Fruit fly (Drosophila melanogaster) whole organism, embryonic: Measurements from ENCODE around the gene Gyc89Da.
A peak's percentile ranks its signal among the peaks of the same experiment; 100 is the strongest.

Experiments
- Bgb ChIP-seq: fragments of 200-800 bp; sonication (Bioruptor generic); IDR thresholded peaks from 2 replicates; pipeline ENCODE4 v1.3.6; 2022; ENCODE audit warnings: missing biosample characterization, missing genetic modification characterization; ENCODE audit not compliant: partially characterized antibody
- CG10366 ChIP-seq: fragments of 200-800 bp; sonication (Bioruptor generic); IDR thresholded peaks from 2 replicates; pipeline ENCODE4 v1.3.6; 2022; ENCODE audit warnings: missing biosample characterization, missing genetic modification characterization
- CG10565 ChIP-seq: fragments of 200-800 bp; sonication (Bioruptor generic); optimal IDR thresholded peaks from 3 replicates; lab custom pipeline; 2016; ENCODE audit warnings: missing biosample characterization, mild to moderate bottlenecking, missing genetic modification characterization
- CG11456 ChIP-seq: fragments of 200-800 bp; sonication (Bioruptor generic); IDR thresholded peaks from 3 replicates; pipeline ENCODE4 v1.3.6; 2022; ENCODE audit warnings: missing biosample characterization, missing genetic modification characterization
- CG12744 ChIP-seq: fragments of 200-800 bp; sonication (Bioruptor generic); optimal IDR thresholded peaks from 2 replicates; lab custom pipeline; 2016; ENCODE audit warnings: missing biosample characterization, missing genetic modification characterization
- CG1603 ChIP-seq: fragments of 200-800 bp; sonication (Bioruptor generic); optimal IDR thresholded peaks from 2 replicates; lab custom pipeline; 2019; ENCODE audit warnings: missing biosample characterization, mild to moderate bottlenecking, missing genetic modification characterization, moderate library complexity
- CG17612 ChIP-seq: fragments of 200-800 bp; sonication (Bioruptor generic); IDR thresholded peaks from 2 replicates; pipeline ENCODE4 v1.3.6; 2022; ENCODE audit warnings: missing biosample characterization, missing genetic modification characterization
- CG17912 ChIP-seq: fragments of 200-800 bp; sonication (Bioruptor generic); optimal IDR thresholded peaks from 2 replicates; lab custom pipeline; 2018; ENCODE audit warnings: missing biosample characterization, mild to moderate bottlenecking, missing genetic modification characterization
- CG18476 ChIP-seq: fragments of 200-800 bp; sonication (Bioruptor generic); optimal IDR thresholded peaks from 2 replicates; lab custom pipeline; 2016; ENCODE audit warnings: missing biosample characterization, mild to moderate bottlenecking, missing genetic modification characterization
- CG31388 ChIP-seq: fragments of 200-800 bp; sonication (Bioruptor generic); optimal IDR thresholded peaks from 2 replicates; lab custom pipeline; 2016; ENCODE audit warnings: missing biosample characterization, missing genetic modification characterization
- CG32767 ChIP-seq: fragments of 200-800 bp; sonication (Bioruptor generic); IDR thresholded peaks from 2 replicates; pipeline ENCODE4 v1.3.6; 2022; ENCODE audit warnings: missing biosample characterization, missing genetic modification characterization
- CG3281 ChIP-seq: fragments of 200-800 bp; sonication (Bioruptor generic); optimal IDR thresholded peaks from 3 replicates; lab custom pipeline; 2017; ENCODE audit warnings: missing biosample characterization, mild to moderate bottlenecking, missing genetic modification characterization
- CG3995 ChIP-seq: fragments of 200-800 bp; sonication (Bioruptor generic); optimal IDR thresholded peaks from 3 replicates; lab custom pipeline; 2016; ENCODE audit warnings: missing biosample characterization, missing genetic modification characterization
- CG4328 ChIP-seq: fragments of 200-800 bp; sonication (Bioruptor generic); optimal IDR thresholded peaks from 3 replicates; lab custom pipeline; 2017; ENCODE audit warnings: missing biosample characterization, missing genetic modification reagents, missing genetic modification characterization
- CG6254 ChIP-seq: fragments of 200-800 bp; sonication (Bioruptor generic); optimal IDR thresholded peaks from 3 replicates; lab custom pipeline; 2017; ENCODE audit warnings: mild to moderate bottlenecking, missing biosample characterization, missing genetic modification reagents, missing genetic modification characterization
- CG7963 ChIP-seq: fragments of 200-800 bp; sonication (Bioruptor generic); IDR thresholded peaks from 3 replicates; pipeline ENCODE4 v1.3.6; 2022; ENCODE audit warnings: missing biosample characterization, missing genetic modification characterization; ENCODE audit not compliant: partially characterized antibody
- CG7987 ChIP-seq: fragments of 200-800 bp; sonication (Bioruptor generic); optimal IDR thresholded peaks from 2 replicates; lab custom pipeline; 2018; ENCODE audit warnings: missing biosample characterization, mild to moderate bottlenecking, missing genetic modification characterization, moderate library complexity
- CG8281 ChIP-seq: fragments of 200-800 bp; sonication (Bioruptor generic); optimal IDR thresholded peaks from 2 replicates; lab custom pipeline; 2018; ENCODE audit warnings: missing biosample characterization, mild to moderate bottlenecking, missing genetic modification characterization, moderate library complexity
- CG8388 ChIP-seq: fragments of 200-800 bp; sonication (Bioruptor generic); optimal IDR thresholded peaks from 2 replicates; lab custom pipeline; 2019; ENCODE audit warnings: missing biosample characterization, mild to moderate bottlenecking, missing genetic modification characterization, moderate library complexity
- Fer3 ChIP-seq: fragments of 200-800 bp; sonication (Bioruptor generic); optimal IDR thresholded peaks from 2 replicates; lab custom pipeline; 2018; ENCODE audit warnings: missing biosample characterization, mild to moderate bottlenecking, missing genetic modification characterization, moderate library complexity
- Hand ChIP-seq: fragments of 200-800 bp; sonication (Bioruptor generic); optimal IDR thresholded peaks from 2 replicates; lab custom pipeline; 2017; ENCODE audit warnings: mild to moderate bottlenecking, missing biosample characterization, missing genetic modification reagents, missing genetic modification characterization
- HmgZ ChIP-seq: fragments of 200-800 bp; sonication (Bioruptor generic); optimal IDR thresholded peaks from 2 replicates; lab custom pipeline; 2018; ENCODE audit warnings: missing biosample characterization, mild to moderate bottlenecking, missing genetic modification characterization
- Hsf ChIP-seq: fragments of 200-800 bp; sonication (Bioruptor generic); optimal IDR thresholded peaks from 3 replicates; lab custom pipeline; 2016; ENCODE audit warnings: missing biosample characterization, missing genetic modification characterization
- Max ChIP-seq: fragments of 200-800 bp; sonication (Bioruptor generic); optimal IDR thresholded peaks from 2 replicates; lab custom pipeline; 2016; ENCODE audit warnings: missing biosample characterization, mild to moderate bottlenecking, missing genetic modification characterization
- Myb ChIP-seq: fragments of 200-800 bp; sonication (Bioruptor generic); optimal IDR thresholded peaks from 2 replicates; lab custom pipeline; 2016; ENCODE audit warnings: missing biosample characterization, missing genetic modification characterization
- Nf-YA ChIP-seq: fragments of 200-800 bp; sonication (Bioruptor generic); IDR thresholded peaks from 2 replicates; pipeline ENCODE4 v1.3.6; 2022; ENCODE audit warnings: missing biosample characterization, missing genetic modification characterization
- Poxn ChIP-seq: fragments of 200-800 bp; sonication (Bioruptor generic); IDR thresholded peaks from 2 replicates; pipeline ENCODE4 v1.3.6; 2022; ENCODE audit warnings: missing biosample characterization, missing genetic modification characterization
- Trl ChIP-seq, 3 experiments: fragments of >200 bp in 2 of 3; fragments of 200-800 bp in 1 of 3; sonication (Bioruptor generic) in 1 of 3; optimal IDR thresholded peaks; 2 replicates in 1 of 3; 3 replicates in 2 of 3; lab custom pipeline; 2016 to 2017; ENCODE audit warnings: missing biosample characterization in 1 of 3, missing genetic modification characterization in 1 of 3
- ap ChIP-seq: fragments of 200-800 bp; sonication (Bioruptor generic); IDR thresholded peaks from 2 replicates; pipeline ENCODE4 v1.3.6; 2022; ENCODE audit warnings: missing biosample characterization, missing genetic modification characterization
- chn ChIP-seq: fragments of 200-800 bp; sonication (Bioruptor generic); optimal IDR thresholded peaks from 2 replicates; lab custom pipeline; 2016; ENCODE audit warnings: missing biosample characterization, missing genetic modification characterization
- ci ChIP-seq: fragments of 200-800 bp; sonication (Bioruptor generic); IDR thresholded peaks from 3 replicates; pipeline ENCODE4 v1.3.6; 2022; ENCODE audit warnings: missing biosample characterization, missing genetic modification characterization
- croc ChIP-seq: fragments of 200-800 bp; sonication (Bioruptor generic); conservative IDR thresholded peaks from 3 replicates; pipeline ENCODE4 v1.3.6; 2022; ENCODE audit warnings: missing biosample characterization, missing genetic modification characterization
- da ChIP-seq: fragments of 200-800 bp; sonication (Bioruptor generic); optimal IDR thresholded peaks from 2 replicates; lab custom pipeline; 2016; ENCODE audit warnings: missing biosample characterization, missing genetic modification characterization
- dm ChIP-seq: fragments of 200-800 bp; sonication (Bioruptor generic); optimal IDR thresholded peaks from 3 replicates; lab custom pipeline; 2016; ENCODE audit warnings: missing biosample characterization, missing genetic modification characterization
- gcm ChIP-seq: fragments of 200-800 bp; sonication (Bioruptor generic); optimal IDR thresholded peaks from 2 replicates; lab custom pipeline; 2019; ENCODE audit warnings: missing biosample characterization, mild to moderate bottlenecking, missing genetic modification characterization, moderate library complexity
- grau ChIP-seq: fragments of 200-800 bp; optimal IDR thresholded peaks from 3 replicates; lab custom pipeline; 2019; ENCODE audit warnings: missing biosample characterization, mild to moderate bottlenecking, missing genetic modification characterization, moderate library complexity
- klu ChIP-seq: fragments of 200-800 bp; sonication (Bioruptor generic); IDR thresholded peaks from 2 replicates; pipeline ENCODE4 v1.3.6; 2022; ENCODE audit warnings: missing biosample characterization, missing genetic modification characterization
- luna ChIP-seq: fragments of 200-800 bp; sonication (Bioruptor generic); optimal IDR thresholded peaks from 2 replicates; lab custom pipeline; 2016; ENCODE audit warnings: missing biosample characterization, missing genetic modification characterization
- psq ChIP-seq: fragments of 200-800 bp; sonication (Bioruptor generic); optimal IDR thresholded peaks from 2 replicates; lab custom pipeline; 2017; ENCODE audit warnings: missing biosample characterization, missing genetic modification characterization
- sna ChIP-seq: fragments of 200-800 bp; sonication (Bioruptor generic); IDR thresholded peaks from 2 replicates; pipeline ENCODE4 v1.3.6; 2022; ENCODE audit warnings: missing biosample characterization, missing genetic modification characterization; ENCODE audit not compliant: partially characterized antibody
- vfl ChIP-seq: fragments of 200-800 bp; sonication (Bioruptor generic); optimal IDR thresholded peaks from 2 replicates; lab custom pipeline; 2016; ENCODE audit warnings: missing biosample characterization, missing genetic modification characterization
- zfh1 ChIP-seq: fragments of 200-800 bp; sonication (Bioruptor generic); IDR thresholded peaks from 3 replicates; pipeline ENCODE4 v1.3.6; 2022; ENCODE audit warnings: missing biosample characterization, missing genetic modification characterization

Gyc89Da gene

DNA sequence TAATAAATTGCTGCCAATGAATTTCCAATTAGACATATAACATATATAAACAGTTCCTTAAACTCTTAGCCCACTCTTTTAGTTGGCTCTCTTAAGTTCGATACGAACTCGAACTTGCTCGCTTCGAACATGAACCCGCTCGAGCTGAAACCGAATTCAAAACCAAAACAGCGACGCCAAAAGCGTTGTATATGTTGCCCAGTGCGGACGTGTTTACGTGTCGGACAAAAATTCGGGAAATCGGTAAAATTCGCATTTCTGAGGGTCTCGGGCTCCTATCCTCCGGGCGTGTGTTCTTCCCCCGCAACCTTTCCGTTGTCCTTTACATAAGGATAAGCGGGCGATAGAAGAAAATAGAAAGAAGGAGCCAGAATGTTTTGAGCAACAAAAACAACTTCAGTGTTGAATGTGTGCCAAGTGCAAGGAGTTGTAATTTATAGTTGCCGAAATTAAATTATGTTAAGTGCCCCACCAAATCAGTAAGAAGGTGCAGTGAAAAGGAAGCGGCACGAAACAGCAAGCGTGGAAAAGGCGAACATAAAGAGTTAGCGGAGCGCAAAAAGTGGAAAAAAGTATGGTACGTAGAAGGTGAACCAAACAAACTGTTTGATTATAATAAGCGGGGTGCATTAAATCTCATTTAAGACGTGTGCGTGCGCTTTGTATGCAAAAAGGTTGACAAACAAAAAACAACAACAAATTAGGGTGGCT, 30.3 kb downstream of the Gyc89Da start, which contains the start of gene CG42342 (continued):
- TF ChIP-seq psq (no peak), chn (GFP tag; lab: Kevin White, UChicago) (no peak), vfl (GFP tag; lab: Kevin White, UChicago) (no peak), Poxn (no peak), CG32767 (GFP tag; lab: Robert Waterston, UW) (no peak), CG18476 (GFP tag; lab: Kevin White, UChicago) (no peak), Fer3 (no peak), luna (GFP tag; lab: Kevin White, UChicago) (no peak), grau (tag; lab: Kevin White, UChicago) (no peak), CG12744 (GFP tag; lab: Kevin White, UChicago) (no peak), Myb (no peak), CG7987 (GFP tag; lab: Kevin White, UChicago) (no peak), CG17612 (GFP tag; lab: Robert Waterston, UW) (no peak), gcm (peak; percentile 38), ap (GFP tag; lab: Robert Waterston, UW) (no peak), dm (no peak), CG17912 (GFP tag; lab: Kevin White, UChicago) (no peak), CG1603 (no peak), Nf-YA (GFP tag; lab: Robert Waterston, UW) (no peak), Bgb (GFP tag; lab: Robert Waterston, UW) (peak; percentile 45; the same call in 1 of the 2 replicates), croc (GFP tag; lab: Robert Waterston, UW) (no peak), CG3995 (no peak), CG10366 (GFP tag; lab: Robert Waterston, UW) (no peak), CG7963 (GFP tag; lab: Robert Waterston, UW) (no peak), Hand (GFP tag; lab: Kevin White, UChicago) (no peak), sna (no peak), CG31388 (GFP tag; lab: Kevin White, UChicago) (no peak), Trl (optimal IDR thresholded peaks at IDR 0.05; lab: Kevin White, UChicago) (peak; percentile 27 to 48), Trl (GFP tag; optimal IDR thresholded peaks at IDR 0.05; lab: Kevin White, UChicago) (no peak), HmgZ (tag; lab: Kevin White, UChicago) (no peak), CG8281 (tag; lab: Kevin White, UChicago) (no peak), CG6254 (no peak), CG11456 (GFP tag; lab: Robert Waterston, UW) (no peak), CG8388 (GFP tag; lab: Kevin White, UChicago) (no peak), klu (GFP tag; lab: Robert Waterston, UW) (no peak), zfh1 (GFP tag; lab: Robert Waterston, UW) (no peak), da (GFP tag; lab: Kevin White, UChicago) (no peak), CG4328 (GFP tag; lab: Kevin White, UChicago) (no peak), Hsf (GFP tag; lab: Kevin White, UChicago) (no peak), CG10565 (GFP tag; lab: Kevin White, UChicago) (no peak), ci (GFP tag; lab: Robert Waterston, UW) (0 out of 3 replicates have a peak, but pooled peaks have one; percentile 6), Max (GFP tag; lab: Kevin White, UChicago) (no peak), CG3281 (no peak)
